Fruit fly (Drosophila melanogaster): ENCODE results near the gene Bdbt.
A peak's percentile ranks its signal among the peaks of the same experiment; 100 is the strongest.

Gene Bdbt

dm6 chr3R:21138220-21138754, 19.6 kb upstream of the Bdbt start, which contains the start of gene meigo (continued):
- no peak for TF ChIP-seq CG30431 (GFP tag; optimal IDR thresholded peaks at IDR 0.05)
- TF ChIP-seq twi (tag; optimal IDR thresholded peaks at IDR 0.05) = peak; percentile 52
- peak; percentile 31 to 56 for TF ChIP-seq tll (GFP tag; optimal IDR thresholded peaks at IDR 0.05)
- TF ChIP-seq CHES-1-like (GFP tag; optimal IDR thresholded peaks at IDR 0.05) = peak; percentile 28
- no peak for TF ChIP-seq pros (GFP tag; optimal IDR thresholded peaks at IDR 0.05)
- TF ChIP-seq maf-S (GFP tag; optimal IDR thresholded peaks at IDR 0.05) = peak; percentile 43
- no peak for TF ChIP-seq NC2α (GFP tag; optimal IDR thresholded peaks at IDR 0.05)
- 0 out of 2 replicates have a peak, but pooled peaks have one; percentile 18 for TF ChIP-seq Scr (GFP tag; IDR thresholded peaks at IDR 0.05; ENCODE audit: partially characterized antibody)
- TF ChIP-seq tgo (GFP tag; IDR thresholded peaks at IDR 0.05) = peak; percentile 66
- peak; percentile 67 for TF ChIP-seq mam (GFP tag; optimal IDR thresholded peaks at IDR 0.05)
- no peak for TF ChIP-seq CG3163 (GFP tag; optimal IDR thresholded peaks at IDR 0.05)
- peak; percentile 59 for TF ChIP-seq CG14014 (GFP tag; IDR thresholded peaks at IDR 0.05)
- peak; percentile 53 for TF ChIP-seq Ets97D (GFP tag; optimal IDR thresholded peaks at IDR 0.05)
- peak; percentile 85 for TF ChIP-seq CG17829 (tag; optimal IDR thresholded peaks at IDR 0.05)
- peak; percentile 60 for TF ChIP-seq CG10979 (tag; optimal IDR thresholded peaks at IDR 0.05)
- no peak for TF ChIP-seq CG2889 (GFP tag; IDR thresholded peaks at IDR 0.05)
- TF ChIP-seq CG6175 (GFP tag; IDR thresholded peaks at IDR 0.05) = no peak
- TF ChIP-seq gcm (GFP tag; optimal IDR thresholded peaks at IDR 0.05) = peak; percentile 51
- peak; percentile 73 for TF ChIP-seq CG30403 (GFP tag; optimal IDR thresholded peaks at IDR 0.05)
- peak; percentile 42 for TF ChIP-seq CG4820 (GFP tag; optimal IDR thresholded peaks at IDR 0.05)
- TF ChIP-seq CG8388 (GFP tag; optimal IDR thresholded peaks at IDR 0.05) = peak; percentile 50
- TF ChIP-seq CG31441 (GFP tag; IDR thresholded peaks at IDR 0.05) = no peak; the same call in none of the 2 replicates
- TF ChIP-seq bbx (GFP tag; IDR thresholded peaks at IDR 0.05; ENCODE audit: partially characterized antibody) = no peak; the same call in 1 of the 2 replicates
- TF ChIP-seq stc (GFP tag; IDR thresholded peaks at IDR 0.05) = no peak
- TF ChIP-seq sc (optimal IDR thresholded peaks at IDR 0.05) = no peak
- TF ChIP-seq sc (GFP tag; optimal IDR thresholded peaks at IDR 0.05) = no peak
- TF ChIP-seq CG18262 (tag; optimal IDR thresholded peaks at IDR 0.05) = peak; percentile 74
- no peak for TF ChIP-seq ac (GFP tag; optimal IDR thresholded peaks at IDR 0.05)
- TF ChIP-seq bab2 (GFP tag; optimal IDR thresholded peaks at IDR 0.05) = peak; percentile 33
- peak; percentile 49 for TF ChIP-seq CG18476 (GFP tag; optimal IDR thresholded peaks at IDR 0.05)
- no peak for TF ChIP-seq CG7963 (GFP tag; IDR thresholded peaks at IDR 0.05; ENCODE audit: partially characterized antibody)
- TF ChIP-seq CG15601 (tag; optimal IDR thresholded peaks at IDR 0.05) = peak; percentile 87
- TF ChIP-seq CG11093 (GFP tag; IDR thresholded peaks at IDR 0.05) = peak; percentile 28; the same call in 1 of the 3 replicates
- no peak for TF ChIP-seq Poxn (GFP tag; IDR thresholded peaks at IDR 0.05)
- peak; percentile 48 for TF ChIP-seq CG33557 (GFP tag; optimal IDR thresholded peaks at IDR 0.05)
- TF ChIP-seq zf30C (GFP tag; optimal IDR thresholded peaks at IDR 0.05) = no peak
- peak; percentile 85 for TF ChIP-seq CG2116 (GFP tag; optimal IDR thresholded peaks at IDR 0.05)
- no peak for TF ChIP-seq CG9609 (GFP tag; optimal IDR thresholded peaks at IDR 0.05)
- TF ChIP-seq BEAF-32 (GFP tag; optimal IDR thresholded peaks at IDR 0.05) = peak; percentile 59
- no peak for TF ChIP-seq CG7271 (tag; optimal IDR thresholded peaks at IDR 0.05)
- TF ChIP-seq CG12071 (GFP tag; optimal IDR thresholded peaks at IDR 0.05) = no peak
- peak; percentile 95 for TF ChIP-seq Dp (GFP tag; optimal IDR thresholded peaks at IDR 0.05)
- peak; percentile 82 for TF ChIP-seq trem (tag; optimal IDR thresholded peaks at IDR 0.05)
- TF ChIP-seq CG15696 (tag; optimal IDR thresholded peaks at IDR 0.05) = peak; percentile 69
- TF ChIP-seq fru (optimal IDR thresholded peaks at IDR 0.05) = no peak
- peak; percentile 34 for TF ChIP-seq BtbVII (GFP tag; optimal IDR thresholded peaks at IDR 0.05)
- TF ChIP-seq Ravus (GFP tag; IDR thresholded peaks at IDR 0.05) = no peak
- peak; percentile 54 for TF ChIP-seq CG3065 (GFP tag; optimal IDR thresholded peaks at IDR 0.05)
- peak; percentile 64 for TF ChIP-seq unpg (GFP tag; optimal IDR thresholded peaks at IDR 0.05)
- peak; percentile 66 for TF ChIP-seq vfl (GFP tag; optimal IDR thresholded peaks at IDR 0.05)
- no peak for TF ChIP-seq ara (GFP tag; IDR thresholded peaks at IDR 0.05)
